Fruit fly (Drosophila melanogaster): ENCODE results near the gene Cyp6d5.

DNA sequence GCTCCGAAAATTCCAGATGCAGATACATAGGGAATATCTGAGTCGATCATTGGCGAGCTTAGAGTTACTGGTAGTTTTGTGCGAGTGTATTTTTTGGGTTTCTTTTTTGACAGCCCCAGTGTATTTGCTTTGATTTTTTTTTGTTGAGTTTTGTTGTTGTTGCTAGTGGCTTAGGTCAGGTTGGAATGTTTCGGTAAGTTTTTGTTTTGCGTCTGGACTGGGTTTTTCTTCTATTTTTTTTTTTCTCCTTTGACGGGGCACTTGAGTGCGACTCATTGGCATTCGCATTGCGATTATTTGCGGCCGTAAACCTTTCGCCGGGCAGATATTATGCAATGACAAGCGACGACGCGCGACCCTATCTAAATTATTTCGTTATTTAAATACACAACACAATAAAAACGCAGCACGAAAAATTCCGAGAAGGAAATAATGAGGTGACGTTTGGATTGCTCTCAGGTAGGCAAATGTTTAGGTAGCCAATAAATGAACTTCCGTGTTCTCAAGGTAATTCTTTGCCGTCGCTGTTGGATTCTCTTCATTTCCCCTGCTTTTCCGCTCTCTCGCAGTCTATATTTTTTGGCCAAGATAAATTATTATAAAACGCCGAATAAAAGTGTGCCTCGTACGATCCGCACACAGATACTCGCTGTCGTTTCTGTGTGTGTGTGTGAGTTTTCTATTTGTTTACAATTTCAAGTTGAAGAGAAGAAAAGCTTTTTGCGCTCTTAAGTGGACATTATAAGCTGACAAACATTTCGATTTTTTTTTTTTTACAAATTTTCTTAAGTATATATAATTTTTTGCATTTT, 35.3 kb downstream of the Cyp6d5 start:
- TF ChIP-seq Sin3A (optimal IDR thresholded peaks at IDR 0.05) = no peak
- no peak for TF ChIP-seq insv (optimal IDR thresholded peaks at IDR 0.05)
- TF ChIP-seq h (optimal IDR thresholded peaks at IDR 0.05) = no peak
- TF ChIP-seq psq (optimal IDR thresholded peaks at IDR 0.05) = no peak
- TF ChIP-seq ttk (optimal IDR thresholded peaks at IDR 0.05) = no peak
- no peak for TF ChIP-seq Myc (optimal IDR thresholded peaks at IDR 0.05)
